Worm (Caenorhabditis elegans): ENCODE results near the gene F23B12.4.

ce11 chrV:14409905-14410304 is 31.0 kb upstream of the F23B12.4 start:
- TF ChIP-seq him-1 (tag; optimal IDR thresholded peaks at IDR 0.05), result no peak
- TF ChIP-seq dao-5 (tag; optimal IDR thresholded peaks at IDR 0.05), result no peak
